Worm (Caenorhabditis elegans): ENCODE data around the gene sel-2.

DNA sequence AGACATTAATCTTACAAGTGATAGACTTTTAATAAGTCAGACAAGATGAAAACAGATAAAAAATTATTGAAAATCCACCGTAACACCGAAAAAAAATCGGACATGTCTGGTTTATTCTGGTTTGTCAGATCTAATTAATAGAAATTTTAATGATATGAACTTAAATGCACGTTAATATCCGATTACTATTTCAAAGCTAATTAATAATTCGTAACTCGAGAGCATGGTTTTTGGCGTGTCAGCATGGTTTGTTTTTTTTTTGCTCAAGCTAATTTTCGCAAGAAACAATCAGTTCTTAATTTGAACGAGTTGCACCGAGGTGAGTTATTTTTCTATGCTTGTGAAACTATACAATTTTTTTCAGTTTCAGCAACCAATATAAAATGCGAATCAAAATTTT is 22.8 kb upstream of the sel-2 start, which contains the start of gene clec-153:
- TF ChIP-seq him-1 (tag; optimal IDR thresholded peaks at IDR 0.05) (no peak), dao-5 (tag; optimal IDR thresholded peaks at IDR 0.05) (no peak)
